Fruit fly (Drosophila melanogaster) whole organism, embryonic: ENCODE measurements around the gene Mzt1.
A peak's percentile ranks its signal among the peaks of the same experiment; 100 is the strongest.

Experiments
- ATbp ChIP-seq: fragments of 200-800 bp; sonication (Bioruptor generic); optimal IDR thresholded peaks from 2 replicates; lab custom pipeline; 2017; ENCODE audit warnings: missing biosample characterization, mild to moderate bottlenecking, missing genetic modification characterization, missing genetic modification reagents
- CG11456 ChIP-seq: fragments of 200-800 bp; sonication (Bioruptor generic); IDR thresholded peaks from 3 replicates; pipeline ENCODE4 v1.3.6; 2022; ENCODE audit warnings: missing biosample characterization, missing genetic modification characterization
- CG11504 ChIP-seq: fragments of 200-800 bp; sonication (Bioruptor generic); optimal IDR thresholded peaks from 3 replicates; lab custom pipeline; 2019; ENCODE audit warnings: missing biosample characterization, mild to moderate bottlenecking, missing genetic modification characterization, moderate library complexity
- CG14667 ChIP-seq: fragments of 200-800 bp; sonication (Bioruptor generic); IDR thresholded peaks from 2 replicates; pipeline ENCODE4 v1.3.6; 2022; ENCODE audit warnings: missing biosample characterization, missing genetic modification characterization
- CG1603 ChIP-seq: fragments of 200-800 bp; sonication (Bioruptor generic); optimal IDR thresholded peaks from 2 replicates; lab custom pipeline; 2019; ENCODE audit warnings: missing biosample characterization, mild to moderate bottlenecking, missing genetic modification characterization, moderate library complexity
- CG16815 ChIP-seq: fragments of 200-800 bp; sonication (Bioruptor generic); optimal IDR thresholded peaks from 3 replicates; lab custom pipeline; 2017; ENCODE audit warnings: missing biosample characterization, mild to moderate bottlenecking, missing genetic modification characterization
- CG17829 ChIP-seq: fragments of 200-800 bp; optimal IDR thresholded peaks from 2 replicates; lab custom pipeline; 2019; ENCODE audit warnings: missing biosample characterization, mild to moderate bottlenecking, missing genetic modification characterization, moderate library complexity
- CG18262 ChIP-seq: fragments of 200-800 bp; optimal IDR thresholded peaks from 3 replicates; lab custom pipeline; 2019; ENCODE audit warnings: missing biosample characterization, mild to moderate bottlenecking, missing genetic modification characterization, moderate library complexity
- CG18619 ChIP-seq: fragments of 200-800 bp; sonication (Bioruptor generic); optimal IDR thresholded peaks from 3 replicates; lab custom pipeline; 2017; ENCODE audit warnings: missing biosample characterization, mild to moderate bottlenecking, missing genetic modification characterization
- CG2120 ChIP-seq: fragments of 200-800 bp; sonication (Bioruptor generic); optimal IDR thresholded peaks from 3 replicates; lab custom pipeline; 2016; ENCODE audit warnings: missing biosample characterization, missing genetic modification characterization
- CG2678 ChIP-seq: fragments of 200-800 bp; sonication (Bioruptor generic); optimal IDR thresholded peaks from 3 replicates; lab custom pipeline; 2019; ENCODE audit warnings: missing biosample characterization, mild to moderate bottlenecking, missing genetic modification characterization, moderate library complexity
- CG30403 ChIP-seq: fragments of 200-800 bp; sonication (Bioruptor generic); optimal IDR thresholded peaks from 3 replicates; lab custom pipeline; 2016; ENCODE audit warnings: missing biosample characterization, missing genetic modification characterization
- CG34422 ChIP-seq: fragments of 200-800 bp; sonication (Bioruptor generic); IDR thresholded peaks from 3 replicates; pipeline ENCODE4 v1.3.6; 2022; ENCODE audit warnings: missing biosample characterization, missing genetic modification characterization
- CG43689 ChIP-seq: fragments of 200-800 bp; sonication (Bioruptor generic); IDR thresholded peaks from 2 replicates; pipeline ENCODE4 v1.3.6; 2022; ENCODE audit warnings: missing biosample characterization, missing genetic modification characterization
- CG5245 ChIP-seq: fragments of 200-800 bp; sonication (Bioruptor generic); optimal IDR thresholded peaks from 3 replicates; lab custom pipeline; 2016; ENCODE audit warnings: missing biosample characterization, missing genetic modification characterization
- CG6765 ChIP-seq: fragments of 200-800 bp; sonication (Bioruptor generic); optimal IDR thresholded peaks from 3 replicates; lab custom pipeline; 2017; ENCODE audit warnings: missing biosample characterization, mild to moderate bottlenecking, missing genetic modification characterization
- CG7839 ChIP-seq: fragments of 200-800 bp; sonication (Bioruptor generic); optimal IDR thresholded peaks from 3 replicates; lab custom pipeline; 2018; ENCODE audit warnings: missing biosample characterization, mild to moderate bottlenecking, missing genetic modification characterization, moderate library complexity
- CG8388 ChIP-seq: fragments of 200-800 bp; sonication (Bioruptor generic); optimal IDR thresholded peaks from 2 replicates; lab custom pipeline; 2019; ENCODE audit warnings: missing biosample characterization, mild to moderate bottlenecking, missing genetic modification characterization, moderate library complexity
- CG9727 ChIP-seq: fragments of 200-800 bp; sonication (Bioruptor generic); optimal IDR thresholded peaks from 3 replicates; lab custom pipeline; 2017; ENCODE audit warnings: missing biosample characterization, mild to moderate bottlenecking, missing genetic modification characterization
- CG9932 ChIP-seq: fragments of 200-800 bp; sonication (Bioruptor generic); IDR thresholded peaks from 2 replicates; pipeline ENCODE4 v1.3.6; 2022; ENCODE audit warnings: missing biosample characterization, missing genetic modification characterization
- D19A ChIP-seq: fragments of 200-800 bp; optimal IDR thresholded peaks from 3 replicates; lab custom pipeline; 2019; ENCODE audit warnings: missing biosample characterization, mild to moderate bottlenecking, missing genetic modification characterization, moderate library complexity
- Deaf1 ChIP-seq: fragments of 200-800 bp; optimal IDR thresholded peaks from 3 replicates; lab custom pipeline; 2019; ENCODE audit warnings: missing biosample characterization, mild to moderate bottlenecking, missing genetic modification characterization, moderate library complexity
- Dip2 ChIP-seq: fragments of 200-800 bp; sonication (Bioruptor generic); IDR thresholded peaks from 2 replicates; pipeline ENCODE4 v1.3.6; 2022; ENCODE audit warnings: missing biosample characterization, missing genetic modification characterization
- Gug ChIP-seq: fragments of 200-800 bp; sonication (Bioruptor generic); IDR thresholded peaks from 4 replicates; pipeline ENCODE4 v1.3.6; 2022; ENCODE audit warnings: missing biosample characterization, missing genetic modification characterization
- MTF-1 ChIP-seq: fragments of 200-800 bp; sonication (Bioruptor generic); optimal IDR thresholded peaks from 2 replicates; lab custom pipeline; 2018; ENCODE audit warnings: missing biosample characterization, mild to moderate bottlenecking, missing genetic modification characterization, borderline replicate concordance
- Ssrp ChIP-seq: fragments of 200-800 bp; sonication (Bioruptor generic); optimal IDR thresholded peaks from 2 replicates; lab custom pipeline; 2018; ENCODE audit warnings: missing biosample characterization, mild to moderate bottlenecking, missing genetic modification characterization, moderate library complexity
- Trl ChIP-seq, 3 experiments: fragments of >200 bp in 2 of 3; fragments of 200-800 bp in 1 of 3; sonication (Bioruptor generic) in 1 of 3; optimal IDR thresholded peaks; 2 replicates in 1 of 3; 3 replicates in 2 of 3; lab custom pipeline; 2016 to 2017; ENCODE audit warnings: missing biosample characterization in 1 of 3, missing genetic modification characterization in 1 of 3
- Xbp1 ChIP-seq: fragments of 200-800 bp; sonication (Bioruptor generic); optimal IDR thresholded peaks from 3 replicates; lab custom pipeline; 2016; ENCODE audit warnings: missing biosample characterization, mild to moderate bottlenecking, missing genetic modification characterization
- bbx ChIP-seq: fragments of 200-800 bp; sonication (Bioruptor generic); IDR thresholded peaks from 2 replicates; pipeline ENCODE4 v1.3.6; 2022; ENCODE audit warnings: missing biosample characterization, missing genetic modification characterization; ENCODE audit not compliant: partially characterized antibody
- bcd ChIP-seq: fragments of 200-800 bp; sonication (Bioruptor generic); optimal IDR thresholded peaks from 2 replicates; lab custom pipeline; 2017; ENCODE audit warnings: missing biosample characterization, mild to moderate bottlenecking, missing genetic modification characterization
- bowl ChIP-seq: fragments of 200-800 bp; sonication (Bioruptor generic); IDR thresholded peaks from 2 replicates; pipeline ENCODE4 v1.3.6; 2022; ENCODE audit warnings: missing biosample characterization, missing genetic modification characterization
- cas ChIP-seq: fragments of 200-800 bp; sonication (Bioruptor generic); IDR thresholded peaks from 2 replicates; pipeline ENCODE4 v1.3.6; 2022; ENCODE audit warnings: missing biosample characterization, missing genetic modification characterization
- emc ChIP-seq: fragments of 200-800 bp; sonication (Bioruptor generic); optimal IDR thresholded peaks from 2 replicates; lab custom pipeline; 2016; ENCODE audit warnings: missing biosample characterization, missing genetic modification characterization
- exex ChIP-seq: fragments of 200-800 bp; sonication (Bioruptor generic); optimal IDR thresholded peaks from 4 replicates; lab custom pipeline; 2018; ENCODE audit warnings: missing biosample characterization, mild to moderate bottlenecking, missing genetic modification characterization, moderate library complexity
- fd3F ChIP-seq: fragments of 200-800 bp; sonication (Bioruptor generic); optimal IDR thresholded peaks from 2 replicates; lab custom pipeline; 2018; ENCODE audit warnings: missing biosample characterization, mild to moderate bottlenecking, missing genetic modification characterization, moderate library complexity
- gce ChIP-seq: fragments of 200-800 bp; sonication (Bioruptor generic); IDR thresholded peaks from 3 replicates; pipeline ENCODE4 v1.3.6; 2022; ENCODE audit warnings: missing biosample characterization, missing genetic modification characterization
- grau ChIP-seq: fragments of 200-800 bp; optimal IDR thresholded peaks from 3 replicates; lab custom pipeline; 2019; ENCODE audit warnings: missing biosample characterization, mild to moderate bottlenecking, missing genetic modification characterization, moderate library complexity
- klu ChIP-seq: fragments of 200-800 bp; sonication (Bioruptor generic); IDR thresholded peaks from 2 replicates; pipeline ENCODE4 v1.3.6; 2022; ENCODE audit warnings: missing biosample characterization, missing genetic modification characterization
- knrl ChIP-seq: fragments of 200-800 bp; sonication (Bioruptor generic); IDR thresholded peaks from 3 replicates; pipeline ENCODE4 v1.3.6; 2022; ENCODE audit warnings: missing biosample characterization, missing genetic modification characterization; ENCODE audit not compliant: partially characterized antibody
- lbe ChIP-seq: fragments of 200-800 bp; sonication (Bioruptor generic); optimal IDR thresholded peaks from 2 replicates; lab custom pipeline; 2016; ENCODE audit warnings: missing biosample characterization, mild to moderate bottlenecking, missing genetic modification characterization
- lola ChIP-seq, 3 experiments: fragments of >200 bp in 2 of 3; fragments of 200-800 bp in 1 of 3; sonication (Bioruptor generic) in 1 of 3; optimal IDR thresholded peaks; 2 replicates each; lab custom pipeline; 2017 to 2019; ENCODE audit warnings: missing biosample characterization in 3 of 3, missing genetic modification characterization in 3 of 3, mild to moderate bottlenecking in 1 of 3, moderate library complexity in 1 of 3
- nmo ChIP-seq: fragments of 200-800 bp; sonication (Bioruptor generic); optimal IDR thresholded peaks from 2 replicates; lab custom pipeline; 2018; ENCODE audit warnings: missing biosample characterization, mild to moderate bottlenecking, missing genetic modification characterization, moderate library complexity
- pfk ChIP-seq: fragments of 200-800 bp; sonication (Bioruptor generic); optimal IDR thresholded peaks from 2 replicates; lab custom pipeline; 2018; ENCODE audit warnings: missing biosample characterization, mild to moderate bottlenecking, missing genetic modification characterization, moderate library complexity
- pzg ChIP-seq: fragments of 200-800 bp; sonication (Bioruptor generic); optimal IDR thresholded peaks from 3 replicates; lab custom pipeline; 2018; ENCODE audit warnings: missing biosample characterization, mild to moderate bottlenecking, missing genetic modification characterization, moderate library complexity
- sd ChIP-seq: fragments of 200-800 bp; sonication (Bioruptor generic); optimal IDR thresholded peaks from 3 replicates; lab custom pipeline; 2018; ENCODE audit warnings: missing biosample characterization, mild to moderate bottlenecking, missing genetic modification characterization, moderate library complexity
- sisA ChIP-seq: fragments of 200-800 bp; sonication (Bioruptor generic); IDR thresholded peaks from 2 replicates; pipeline ENCODE4 v1.3.6; 2022; ENCODE audit warnings: missing biosample characterization, missing genetic modification characterization
- unpg ChIP-seq: fragments of 200-800 bp; sonication (Bioruptor generic); optimal IDR thresholded peaks from 3 replicates; lab custom pipeline; 2018; ENCODE audit warnings: missing biosample characterization, mild to moderate bottlenecking, missing genetic modification characterization, moderate library complexity
- wek ChIP-seq: fragments of 200-800 bp; sonication (Bioruptor generic); optimal IDR thresholded peaks from 3 replicates; lab custom pipeline; 2018; ENCODE audit warnings: missing biosample characterization, mild to moderate bottlenecking, missing genetic modification characterization, moderate library complexity
- zen ChIP-seq: fragments of 200-800 bp; sonication (Bioruptor generic); optimal IDR thresholded peaks from 3 replicates; lab custom pipeline; 2018; ENCODE audit warnings: missing biosample characterization, mild to moderate bottlenecking, missing genetic modification characterization, moderate library complexity
- zf30C ChIP-seq: fragments of 200-800 bp; sonication (Bioruptor generic); optimal IDR thresholded peaks from 3 replicates; lab custom pipeline; 2018; ENCODE audit warnings: missing biosample characterization, mild to moderate bottlenecking, missing genetic modification characterization

The Mzt1 gene

dm6 chr3L:2399788-2400187 is 10.7 kb downstream of the Mzt1 start (continued):
- TF ChIP-seq emc (GFP tag; lab: Kevin White, UChicago) (no peak), Trl (optimal IDR thresholded peaks at IDR 0.05; lab: Kevin White, UChicago) (no peak), Trl (GFP tag; optimal IDR thresholded peaks at IDR 0.05; lab: Kevin White, UChicago) (no peak), fd3F (GFP tag; lab: Kevin White, UChicago) (no peak), Ssrp (tag; lab: Kevin White, UChicago) (peak; percentile 27), CG14667 (GFP tag; lab: Robert Waterston, UW) (no peak), MTF-1 (GFP tag; lab: Kevin White, UChicago) (no peak), CG7839 (tag; lab: Kevin White, UChicago) (peak; percentile 5), ATbp (GFP tag; lab: Kevin White, UChicago) (peak; percentile 4), CG1603 (no peak), bcd (GFP tag; lab: Kevin White, UChicago) (no peak), CG6765 (GFP tag; lab: Kevin White, UChicago) (no peak), pzg (GFP tag; lab: Kevin White, UChicago) (no peak), sisA (GFP tag; lab: Robert Waterston, UW) (0 out of 2 replicates have a peak, but pooled peaks have one; percentile 13), grau (tag; lab: Kevin White, UChicago) (peak; percentile 9), bbx (GFP tag; lab: Robert Waterston, UW) (no peak), sd (no peak), CG8388 (peak; percentile 35), CG2678 (tag; lab: Kevin White, UChicago) (peak; percentile 12), lbe (GFP tag; lab: Kevin White, UChicago) (no peak), CG16815 (no peak), Xbp1 (peak; percentile 15), wek (no peak), CG18619 (GFP tag; lab: Kevin White, UChicago) (no peak), unpg (GFP tag; lab: Kevin White, UChicago) (peak; percentile 43), CG11456 (GFP tag; lab: Robert Waterston, UW) (no peak), cas (GFP tag; lab: Robert Waterston, UW) (no peak), zen (tag; lab: Kevin White, UChicago) (no peak), exex (tag; lab: Kevin White, UChicago) (no peak), bowl (GFP tag; lab: Robert Waterston, UW) (no peak), pfk (GFP tag; lab: Kevin White, UChicago) (no peak), Deaf1 (no peak), CG11504 (tag; lab: Kevin White, UChicago) (no peak), Dip2 (GFP tag; lab: Robert Waterston, UW) (no peak), nmo (GFP tag; lab: Kevin White, UChicago) (peak; percentile 33), CG2120 (GFP tag; lab: Kevin White, UChicago) (no peak), CG9932 (GFP tag; lab: Robert Waterston, UW) (no peak), CG9727 (GFP tag; lab: Kevin White, UChicago) (no peak), CG5245 (no peak), CG17829 (tag; lab: Kevin White, UChicago) (peak; percentile 21), klu (no peak), lola (GFP tag; optimal IDR thresholded peaks at IDR 0.05; lab: Kevin White, UChicago) (peak in 1 of 3 experiments; percentile 29), CG43689 (GFP tag; lab: Robert Waterston, UW) (no peak), D19A (tag; lab: Kevin White, UChicago) (peak; percentile 20), CG34422 (no peak), CG18262 (peak; percentile 18), zf30C (GFP tag; lab: Kevin White, UChicago) (no peak), gce (GFP tag; lab: Robert Waterston, UW) (no peak), CG30403 (peak; percentile 14), Gug (GFP tag; lab: Robert Waterston, UW) (no peak), knrl (GFP tag; lab: Robert Waterston, UW) (no peak)
